Worm (Caenorhabditis elegans): ENCODE measurements around the gene H38K22.7.

Gene H38K22.7

DNA sequence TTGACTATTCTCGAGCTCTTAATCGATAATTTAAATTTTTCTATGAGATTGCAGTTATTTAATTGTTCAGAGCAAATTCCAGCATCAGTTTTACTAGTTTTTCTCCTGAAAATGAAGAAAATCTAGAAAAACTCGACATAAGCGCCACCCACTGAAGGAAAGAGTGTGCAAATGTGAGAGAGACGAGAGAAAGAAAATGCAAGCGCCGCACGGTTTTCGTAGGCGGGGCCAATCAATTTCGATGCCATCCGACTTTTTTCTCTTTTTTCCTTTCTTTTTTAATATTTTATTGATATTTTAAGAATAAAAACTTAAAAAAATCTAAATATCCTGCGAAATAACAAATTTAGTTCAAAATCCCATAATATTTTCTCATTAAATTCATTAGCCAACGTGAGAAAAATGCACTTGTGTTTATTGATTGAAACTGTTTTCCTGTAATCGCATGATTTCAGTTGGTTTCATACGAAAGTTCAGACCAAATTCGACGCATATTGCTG is 11.1 kb downstream of the H38K22.7 start, which contains the start of gene cdk-12:
Gene cdk-12 (plus strand): TSS at position 450 of the 500 bp plus-strand sequence.
- no peak for TF ChIP-seq nhr-237 (tag; optimal IDR thresholded peaks at IDR 0.05)
- no peak for TF ChIP-seq nhr-10 (tag; optimal IDR thresholded peaks at IDR 0.05)
- TF ChIP-seq nhr-77 (tag; optimal IDR thresholded peaks at IDR 0.05): no peak
- TF ChIP-seq nhr-129 (tag; optimal IDR thresholded peaks at IDR 0.05): peak; percentile 3
- no peak for TF ChIP-seq unc-62 (GFP tag; optimal IDR thresholded peaks at IDR 0.05)
- no peak for TF ChIP-seq mbf-1 (tag; optimal IDR thresholded peaks at IDR 0.05)
- no peak for TF ChIP-seq nhr-23 (tag; optimal IDR thresholded peaks at IDR 0.05)
- TF ChIP-seq lin-13 (GFP tag; optimal IDR thresholded peaks at IDR 0.05): peak; percentile 26
- no peak for TF ChIP-seq mdl-1 (tag; optimal IDR thresholded peaks at IDR 0.05)
- TF ChIP-seq ztf-11 (tag; optimal IDR thresholded peaks at IDR 0.05): no peak
- peak; percentile 34 for TF ChIP-seq snpc-4 (tag; optimal IDR thresholded peaks at IDR 0.05)
- peak; percentile 47 for TF ChIP-seq crh-2 (tag; optimal IDR thresholded peaks at IDR 0.05)
- no peak for TF ChIP-seq ama-1 (optimal IDR thresholded peaks at IDR 0.05)
- TF ChIP-seq ztf-4 (tag; optimal IDR thresholded peaks at IDR 0.05): no peak
- no peak for TF ChIP-seq mab-5 (tag; optimal IDR thresholded peaks at IDR 0.05)
- no peak for TF ChIP-seq skn-1 (tag; optimal IDR thresholded peaks at IDR 0.05)
- TF ChIP-seq ceh-82 (tag; optimal IDR thresholded peaks at IDR 0.05): no peak
- TF ChIP-seq sma-3 (GFP tag; optimal IDR thresholded peaks at IDR 0.05): peak; percentile 3
- no peak for TF ChIP-seq lin-11 (tag; optimal IDR thresholded peaks at IDR 0.05)
- TF ChIP-seq fos-1 (tag; optimal IDR thresholded peaks at IDR 0.05): no peak
- no peak for TF ChIP-seq elt-3 (tag; optimal IDR thresholded peaks at IDR 0.05)
- TF ChIP-seq sma-9 (GFP tag; optimal IDR thresholded peaks at IDR 0.05): peak; percentile 39
- TF ChIP-seq sma-9 (tag; optimal IDR thresholded peaks at IDR 0.05): no peak
- TF ChIP-seq nhr-6 (tag; optimal IDR thresholded peaks at IDR 0.05): no peak
- TF ChIP-seq aly-2 (tag; optimal IDR thresholded peaks at IDR 0.05): no peak
- peak; percentile 73 for TF ChIP-seq unc-55 (GFP tag; optimal IDR thresholded peaks at IDR 0.05)
- peak; percentile 38 for TF ChIP-seq gmeb-1 (tag; optimal IDR thresholded peaks at IDR 0.05)
- peak; percentile 16 for TF ChIP-seq F13H6.1 (tag; optimal IDR thresholded peaks at IDR 0.05)
- TF ChIP-seq Y55F3AM.14 (GFP tag; optimal IDR thresholded peaks at IDR 0.05): no peak
- TF ChIP-seq nhr-11 (tag; optimal IDR thresholded peaks at IDR 0.05): no peak
- no peak for TF ChIP-seq ceh-16 (tag; optimal IDR thresholded peaks at IDR 0.05)
- no peak for TF ChIP-seq blmp-1 (tag; optimal IDR thresholded peaks at IDR 0.05; ENCODE audit: insufficient read depth)
- no peak for TF ChIP-seq egl-27 (tag; optimal IDR thresholded peaks at IDR 0.05)
- TF ChIP-seq C34F6.9 (tag; optimal IDR thresholded peaks at IDR 0.05): peak; percentile 75
- TF ChIP-seq lsy-2 (tag; optimal IDR thresholded peaks at IDR 0.05): peak in 1 of 2 experiments; percentile 65

DNA sequence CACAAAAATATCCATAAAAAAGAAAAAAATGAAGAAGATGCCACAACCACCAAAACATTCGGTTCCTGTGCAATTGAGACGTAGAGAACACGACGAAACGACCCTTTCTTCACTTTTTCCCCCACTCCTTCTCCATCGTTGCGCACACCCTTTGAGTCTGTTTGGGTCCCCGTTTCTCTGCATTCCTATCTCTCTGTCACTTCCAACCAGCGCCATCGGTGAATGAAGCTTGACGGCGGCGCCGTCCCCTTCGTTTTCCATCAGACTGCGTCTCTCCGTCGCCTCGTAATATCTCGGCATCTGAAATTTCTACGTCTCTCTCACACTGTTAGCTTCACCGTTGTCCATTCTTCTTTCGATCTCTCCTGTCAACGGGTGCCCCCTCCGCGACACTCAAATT is 14.1 kb downstream of the H38K22.7 start:
- TF ChIP-seq unc-55 (GFP tag; optimal IDR thresholded peaks at IDR 0.05) (peak; percentile 85), nhr-129 (tag; optimal IDR thresholded peaks at IDR 0.05) (peak; percentile 49), nhr-11 (tag; optimal IDR thresholded peaks at IDR 0.05) (no peak), F13H6.1 (tag; optimal IDR thresholded peaks at IDR 0.05) (peak; percentile 48), zag-1 (tag; optimal IDR thresholded peaks at IDR 0.05) (peak; percentile 34), ceh-16 (tag; optimal IDR thresholded peaks at IDR 0.05) (no peak), C34F6.9 (tag; optimal IDR thresholded peaks at IDR 0.05) (peak; percentile 64), lsy-2 (tag; optimal IDR thresholded peaks at IDR 0.05) (peak in 1 of 2 experiments; percentile 48), sem-4 (tag; optimal IDR thresholded peaks at IDR 0.05) (peak; percentile 46), ztf-11 (tag; optimal IDR thresholded peaks at IDR 0.05) (no peak)

DNA sequence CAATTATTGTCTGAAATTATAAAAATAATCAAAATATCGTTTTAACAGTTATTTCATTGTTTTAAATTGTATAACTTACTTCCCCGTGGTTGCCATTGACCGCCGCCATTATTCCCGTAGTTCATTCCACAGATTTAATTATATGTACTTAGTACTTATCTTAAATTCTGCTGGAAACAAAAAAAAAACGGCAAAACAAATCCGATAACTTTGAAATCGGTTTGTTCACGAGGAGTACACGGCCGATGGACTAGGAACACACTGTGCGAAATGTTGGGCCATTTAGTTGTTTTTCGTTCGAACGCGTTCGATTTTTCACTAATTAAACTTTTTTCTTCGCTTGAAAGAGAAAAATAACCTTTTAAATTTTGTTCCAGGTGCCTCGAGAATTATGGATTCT is 21.6 kb downstream of the H38K22.7 start, which contains the start of the genes B0285.3 and lcmt-1:
Gene B0285.3 (minus strand): TSS at position 267 of the 400 bp plus-strand sequence.
Gene lcmt-1 (plus strand): TSS at position 377 of the 400 bp plus-strand sequence.
- TF ChIP-seq nhr-25 (tag; optimal IDR thresholded peaks at IDR 0.05) (peak; percentile 29), crh-2 (tag; optimal IDR thresholded peaks at IDR 0.05) (peak; percentile 24), C34F6.9 (tag; optimal IDR thresholded peaks at IDR 0.05) (peak; percentile 50), sma-9 (GFP tag; optimal IDR thresholded peaks at IDR 0.05) (peak; percentile 17), sma-9 (tag; optimal IDR thresholded peaks at IDR 0.05) (no peak), unc-55 (GFP tag; optimal IDR thresholded peaks at IDR 0.05) (peak; percentile 40), sma-3 (GFP tag; optimal IDR thresholded peaks at IDR 0.05) (peak; percentile 39), nhr-129 (tag; optimal IDR thresholded peaks at IDR 0.05) (no peak), unc-39 (tag; optimal IDR thresholded peaks at IDR 0.05) (no peak), gmeb-1 (tag; optimal IDR thresholded peaks at IDR 0.05) (peak; percentile 54), F13H6.1 (tag; optimal IDR thresholded peaks at IDR 0.05) (peak; percentile 43), lsy-2 (tag; optimal IDR thresholded peaks at IDR 0.05) (peak in 1 of 2 experiments; percentile 68)

Measured in whole organism, L2 larva.